Worm (Caenorhabditis elegans): ENCODE data around the gene lgg-3.

DNA sequence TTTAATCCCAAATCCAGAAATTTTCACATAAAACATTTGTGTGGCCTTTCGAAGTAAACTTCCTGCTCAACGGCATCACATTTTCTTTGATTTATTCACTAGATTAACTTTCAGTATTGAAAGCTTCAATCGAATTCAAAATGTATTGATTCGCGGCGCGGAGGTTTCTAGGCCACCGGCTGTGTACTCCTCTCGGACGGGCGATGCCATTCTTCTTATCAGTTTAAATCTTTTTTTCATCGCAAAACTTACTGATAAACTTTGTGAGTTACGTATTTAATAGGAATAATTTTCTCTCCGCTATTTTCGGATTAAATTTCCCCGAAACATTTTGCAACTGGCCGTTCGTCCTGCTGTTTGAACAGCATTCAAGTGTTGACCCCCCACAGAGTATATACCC lies 24.1 kb upstream of the lgg-3 start:
- TF ChIP-seq attf-6 (GFP tag; IDR thresholded peaks at IDR 0.05): no peak
- peak; percentile 45 for TF ChIP-seq unc-130 (GFP tag; optimal IDR thresholded peaks at IDR 0.05)
- no peak for TF ChIP-seq hsf-1 (GFP tag; IDR thresholded peaks at IDR 0.05)
- no peak for TF ChIP-seq sdz-38 (tag; optimal IDR thresholded peaks at IDR 0.05)
- TF ChIP-seq nhr-179 (tag; optimal IDR thresholded peaks at IDR 0.05): no peak
- no peak for TF ChIP-seq D2030.7 (GFP tag; IDR thresholded peaks at IDR 0.05)

Data from whole organism, young adult.